Worm (Caenorhabditis elegans) whole organism, L2 larva: Measurements from ENCODE around the gene ptp-1.
A peak's percentile ranks its signal among the peaks of the same experiment; 100 is the strongest.

ENCODE experiments used
- C34F6.9 ChIP-seq: fragments of 150-350 bp; optimal IDR thresholded peaks from 2 replicates; lab custom pipeline; 2014; ENCODE audit warnings: missing biosample characterization, missing genetic modification characterization
- F13H6.1 ChIP-seq: sonication (generic microtip); optimal IDR thresholded peaks from 2 replicates; lab custom pipeline; 2016; ENCODE audit warnings: missing genetic modification characterization, missing compliant biosample characterization
- Y55F3AM.14 ChIP-seq: fragments of 200-800 bp; sonication (Bioruptor generic); optimal IDR thresholded peaks from 2 replicates; lab custom pipeline; 2018; ENCODE audit warnings: mild to moderate bottlenecking, missing genetic modification characterization, missing compliant biosample characterization
- ZK546.5 ChIP-seq: sonication (generic microtip); optimal IDR thresholded peaks from 2 replicates; lab custom pipeline; 2017; ENCODE audit warnings: missing biosample characterization, missing genetic modification characterization
- alr-1 ChIP-seq: fragments of 150-350 bp; optimal IDR thresholded peaks from 2 replicates; lab custom pipeline; 2014; ENCODE audit warnings: missing biosample characterization, missing genetic modification characterization
- aly-2 ChIP-seq: fragments of 150-350 bp; optimal IDR thresholded peaks from 2 replicates; lab custom pipeline; 2014; ENCODE audit warnings: missing biosample characterization, missing genetic modification characterization
- ama-1 ChIP-seq: fragments of 150-350 bp; optimal IDR thresholded peaks from 2 replicates; lab custom pipeline; 2018; ENCODE audit warnings: inconsistent platforms
- blmp-1 ChIP-seq: sonication (generic microtip); optimal IDR thresholded peaks from 2 replicates; lab custom pipeline; 2017; ENCODE audit warnings: missing genetic modification characterization, mild to moderate bottlenecking, missing compliant biosample characterization, antibody characterized with exemption, moderate library complexity; ENCODE audit not compliant: insufficient read depth
- ceh-16 ChIP-seq: fragments of 150-350 bp; optimal IDR thresholded peaks from 2 replicates; lab custom pipeline; 2014; ENCODE audit warnings: missing biosample characterization, missing genetic modification characterization
- ceh-82 ChIP-seq: fragments of 150-350 bp; optimal IDR thresholded peaks from 2 replicates; lab custom pipeline; 2014; ENCODE audit warnings: missing biosample characterization, missing genetic modification characterization
- crh-2 ChIP-seq: sonication (generic microtip); optimal IDR thresholded peaks from 2 replicates; lab custom pipeline; 2017; ENCODE audit warnings: missing biosample characterization, missing genetic modification characterization
- elt-1 ChIP-seq: fragments of 150-350 bp; optimal IDR thresholded peaks from 2 replicates; lab custom pipeline; 2014; ENCODE audit warnings: missing biosample characterization, missing genetic modification characterization
- elt-3 ChIP-seq: sonication (generic microtip); optimal IDR thresholded peaks from 2 replicates; lab custom pipeline; 2017; ENCODE audit warnings: missing biosample characterization, missing genetic modification characterization
- fos-1 ChIP-seq: fragments of 150-350 bp; optimal IDR thresholded peaks from 2 replicates; lab custom pipeline; 2014; ENCODE audit warnings: missing biosample characterization, missing genetic modification characterization
- lin-11 ChIP-seq: fragments of 150-350 bp; sonication (generic microtip); optimal IDR thresholded peaks from 2 replicates; lab custom pipeline; 2014; ENCODE audit warnings: missing biosample characterization, missing genetic modification characterization, inconsistent platforms, mixed read lengths
- lin-13 ChIP-seq: fragments of 150-350 bp; optimal IDR thresholded peaks from 2 replicates; lab custom pipeline; 2014; ENCODE audit warnings: missing biosample characterization, missing genetic modification reagents, missing genetic modification characterization
- lsy-2 ChIP-seq, 2 experiments: fragments of 150-350 bp in 1 of 2; sonication (generic microtip) in 1 of 2; optimal IDR thresholded peaks; 2 replicates each; lab custom pipeline; 2014 to 2017; ENCODE audit warnings: missing biosample characterization in 2 of 2, missing genetic modification characterization in 2 of 2
- mab-5 ChIP-seq: fragments of 150-350 bp; optimal IDR thresholded peaks from 2 replicates; lab custom pipeline; 2014; ENCODE audit warnings: missing biosample characterization, missing genetic modification characterization
- nhr-10 ChIP-seq: sonication (generic microtip); optimal IDR thresholded peaks from 2 replicates; lab custom pipeline; 2017; ENCODE audit warnings: missing biosample characterization, missing genetic modification characterization
- nhr-11 ChIP-seq: fragments of 150-350 bp; optimal IDR thresholded peaks from 2 replicates; lab custom pipeline; 2014; ENCODE audit warnings: missing biosample characterization, missing genetic modification characterization
- nhr-12 ChIP-seq: fragments of 150-350 bp; optimal IDR thresholded peaks from 2 replicates; lab custom pipeline; 2014; ENCODE audit warnings: missing biosample characterization, missing genetic modification characterization
- nhr-129 ChIP-seq: fragments of 150-350 bp; optimal IDR thresholded peaks from 2 replicates; lab custom pipeline; 2014; ENCODE audit warnings: missing biosample characterization, missing genetic modification characterization
- nhr-21 ChIP-seq: fragments of 150-350 bp; optimal IDR thresholded peaks from 2 replicates; lab custom pipeline; 2014; ENCODE audit warnings: missing biosample characterization, missing genetic modification characterization
- nhr-237 ChIP-seq: fragments of 150-350 bp; optimal IDR thresholded peaks from 2 replicates; lab custom pipeline; 2014; ENCODE audit warnings: missing biosample characterization, missing genetic modification characterization
- nhr-25 ChIP-seq: fragments of 150-350 bp; sonication (generic microtip); optimal IDR thresholded peaks from 3 replicates; lab custom pipeline; 2014; ENCODE audit warnings: missing biosample characterization, missing genetic modification characterization
- nhr-6 ChIP-seq: fragments of 150-350 bp; optimal IDR thresholded peaks from 2 replicates; lab custom pipeline; 2014; ENCODE audit warnings: missing biosample characterization, missing genetic modification characterization
- nhr-77 ChIP-seq: fragments of 150-350 bp; optimal IDR thresholded peaks from 2 replicates; lab custom pipeline; 2014; ENCODE audit warnings: missing biosample characterization, missing genetic modification characterization
- peb-1 ChIP-seq: fragments of 150-350 bp; optimal IDR thresholded peaks from 2 replicates; lab custom pipeline; 2014; ENCODE audit warnings: missing biosample characterization, missing genetic modification characterization
- sem-4 ChIP-seq: fragments of 150-350 bp; optimal IDR thresholded peaks from 2 replicates; lab custom pipeline; 2014; ENCODE audit warnings: missing biosample characterization, missing genetic modification reagents, missing genetic modification characterization
- sma-3 ChIP-seq: sonication (generic microtip); optimal IDR thresholded peaks from 2 replicates; lab custom pipeline; 2016; ENCODE audit warnings: missing genetic modification reagents, missing genetic modification characterization, missing compliant biosample characterization
- sma-9 ChIP-seq, 2 experiments: fragments of 150-350 bp in 1 of 2; sonication (generic microtip) in 1 of 2; optimal IDR thresholded peaks; 2 replicates each; lab custom pipeline; 2014 to 2016; ENCODE audit warnings: missing genetic modification characterization in 2 of 2, mild to moderate bottlenecking in 1 of 2, missing biosample characterization in 1 of 2, missing compliant biosample characterization in 1 of 2, missing genetic modification reagents in 1 of 2, moderate library complexity in 1 of 2
- unc-39 ChIP-seq: fragments of 150-350 bp; optimal IDR thresholded peaks from 2 replicates; lab custom pipeline; 2014; ENCODE audit warnings: missing biosample characterization, missing genetic modification characterization
- unc-55 ChIP-seq: fragments of 150-350 bp; sonication (generic microtip); optimal IDR thresholded peaks from 3 replicates; lab custom pipeline; 2014; ENCODE audit warnings: missing biosample characterization, missing genetic modification reagents, missing genetic modification characterization
- unc-62 ChIP-seq: fragments of 150-350 bp; optimal IDR thresholded peaks from 2 replicates; lab custom pipeline; 2014; ENCODE audit warnings: missing biosample characterization, missing genetic modification reagents, missing genetic modification characterization
- ztf-1 ChIP-seq: fragments of 200-800 bp; sonication (Bioruptor generic); conservative IDR thresholded peaks from 2 replicates; pipeline ENCODE4 v1.3.6; 2022; ENCODE audit warnings: missing genetic modification characterization, missing compliant biosample characterization
- ztf-11 ChIP-seq: sonication (generic microtip); optimal IDR thresholded peaks from 2 replicates; lab custom pipeline; 2017; ENCODE audit warnings: missing biosample characterization, missing genetic modification characterization
- ztf-4 ChIP-seq: fragments of 150-350 bp; optimal IDR thresholded peaks from 2 replicates; lab custom pipeline; 2014; ENCODE audit warnings: missing biosample characterization, missing genetic modification characterization

Gene ptp-1

DNA sequence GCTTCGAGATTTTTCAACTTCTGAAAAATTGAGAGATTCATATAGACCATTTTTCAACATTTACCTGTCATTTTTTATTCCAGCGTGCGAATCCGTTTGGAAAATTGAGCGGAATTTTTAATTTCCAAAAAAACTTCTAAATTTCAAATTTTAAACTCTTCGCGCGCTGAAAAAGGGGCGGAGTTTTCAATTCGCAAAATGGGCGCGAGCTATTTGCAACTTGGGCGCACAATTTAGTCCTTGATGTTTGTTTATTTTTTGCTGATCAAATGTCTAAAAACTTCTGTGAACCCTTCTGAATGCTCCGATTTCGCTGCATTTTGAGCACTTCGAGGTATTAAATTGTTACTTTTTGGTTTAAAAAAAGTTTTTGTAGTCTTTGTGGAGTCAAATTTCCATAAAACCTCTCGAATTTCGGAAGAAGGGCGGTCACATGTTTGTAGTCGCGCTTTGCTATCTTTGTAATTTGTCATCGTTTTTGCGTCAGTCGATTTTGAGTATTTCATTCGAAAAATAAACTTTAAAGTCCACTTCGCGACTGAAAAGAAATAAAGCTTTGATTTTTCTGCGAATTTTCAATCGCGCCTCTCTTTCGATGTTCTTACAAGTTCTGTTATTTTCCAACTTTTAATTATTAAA, 60.3 kb downstream of the ptp-1 start, which contains the start of the genes madf-8 and gsr-1 (continued):
- no peak for TF ChIP-seq unc-39
- no peak for TF ChIP-seq unc-62 (GFP tag; lab: Kevin White, UChicago)
- TF ChIP-seq F13H6.1 (tag; lab: Kevin White, UChicago): peak; percentile 18

DNA sequence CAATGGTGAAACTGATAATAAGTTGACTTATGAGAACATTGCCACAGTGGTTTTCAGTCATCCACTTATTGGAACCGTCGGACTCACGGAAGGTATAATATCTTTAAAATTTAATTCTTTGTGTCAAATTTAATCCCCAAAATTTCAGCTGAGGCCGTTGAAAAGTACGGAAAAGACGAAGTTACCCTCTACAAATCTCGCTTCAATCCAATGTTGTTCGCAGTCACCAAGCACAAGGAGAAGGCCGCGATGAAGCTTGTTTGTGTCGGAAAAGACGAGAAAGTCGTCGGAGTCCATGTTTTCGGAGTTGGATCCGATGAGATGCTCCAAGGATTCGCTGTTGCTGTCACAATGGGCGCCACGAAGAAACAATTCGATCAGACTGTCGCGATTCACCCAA, 61.9 kb downstream of the ptp-1 start:
- TF ChIP-seq sma-9 (GFP tag; optimal IDR thresholded peaks at IDR 0.05; lab: Kevin White, UChicago): no peak
- TF ChIP-seq sma-9 (tag; optimal IDR thresholded peaks at IDR 0.05; lab: Kevin White, UChicago): no peak
- no peak for TF ChIP-seq blmp-1 (tag; lab: Kevin White, UChicago)
- no peak for TF ChIP-seq ztf-4 (tag; lab: Kevin White, UChicago)
- TF ChIP-seq nhr-6: no peak
- TF ChIP-seq ztf-11 (tag; lab: Kevin White, UChicago): no peak
- no peak for TF ChIP-seq nhr-25
- TF ChIP-seq fos-1: no peak
- no peak for TF ChIP-seq nhr-11
- no peak for TF ChIP-seq nhr-237 (tag; lab: Kevin White, UChicago)
- no peak for TF ChIP-seq ama-1 (lab: Kevin White, UChicago)
- TF ChIP-seq lin-13 (GFP tag; lab: Kevin White, UChicago): no peak
- no peak for TF ChIP-seq nhr-21 (tag; lab: Kevin White, UChicago)
- no peak for TF ChIP-seq sma-3 (GFP tag; lab: Kevin White, UChicago)
- TF ChIP-seq lin-11: no peak
- TF ChIP-seq nhr-129 (tag; lab: Kevin White, UChicago): no peak
- no peak for TF ChIP-seq unc-39

DNA sequence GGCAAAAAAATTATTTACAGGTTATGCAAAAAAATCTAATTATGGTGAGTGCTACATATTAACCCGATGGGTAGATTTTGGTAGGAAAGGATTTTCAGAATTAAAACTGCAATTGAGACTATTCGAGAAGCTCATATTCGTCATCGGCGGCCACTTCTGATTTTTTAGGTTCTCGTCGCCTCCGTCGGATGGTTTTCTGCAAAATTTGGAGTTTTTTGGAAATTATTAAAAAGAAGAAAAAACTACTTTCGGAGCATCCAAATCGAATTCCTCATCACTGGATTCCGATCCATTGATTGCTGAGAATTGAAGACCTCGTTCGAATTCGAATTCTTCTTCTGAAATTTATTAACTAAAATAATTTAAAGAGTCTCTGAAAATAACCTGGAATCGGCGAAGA, 62.4 kb downstream of the ptp-1 start:
- TF ChIP-seq nhr-77 (tag; lab: Kevin White, UChicago): no peak
- no peak for TF ChIP-seq nhr-25
- TF ChIP-seq ztf-1 (GFP tag; lab: Robert Waterston, UW): no peak
- no peak for TF ChIP-seq elt-3 (tag; lab: Kevin White, UChicago)
- no peak for TF ChIP-seq nhr-21 (tag; lab: Kevin White, UChicago)
- no peak for TF ChIP-seq Y55F3AM.14 (GFP tag; lab: Kevin White, UChicago)
- no peak for TF ChIP-seq crh-2 (tag; lab: Kevin White, UChicago)
- TF ChIP-seq sem-4 (tag; lab: Kevin White, UChicago): no peak
- TF ChIP-seq C34F6.9 (tag; lab: Kevin White, UChicago): no peak
- TF ChIP-seq peb-1: no peak
- TF ChIP-seq unc-55 (GFP tag; lab: Kevin White, UChicago): no peak
- TF ChIP-seq alr-1 (tag; lab: Kevin White, UChicago): no peak
- no peak for TF ChIP-seq nhr-12 (tag; lab: Kevin White, UChicago)
- no peak for TF ChIP-seq ama-1 (lab: Kevin White, UChicago)
- no peak for TF ChIP-seq fos-1
- TF ChIP-seq unc-62 (GFP tag; lab: Kevin White, UChicago): no peak
- TF ChIP-seq aly-2 (tag; lab: Kevin White, UChicago): no peak
- no peak for TF ChIP-seq sma-3 (GFP tag; lab: Kevin White, UChicago)
- no peak for TF ChIP-seq elt-1 (tag; lab: Kevin White, UChicago)

DNA sequence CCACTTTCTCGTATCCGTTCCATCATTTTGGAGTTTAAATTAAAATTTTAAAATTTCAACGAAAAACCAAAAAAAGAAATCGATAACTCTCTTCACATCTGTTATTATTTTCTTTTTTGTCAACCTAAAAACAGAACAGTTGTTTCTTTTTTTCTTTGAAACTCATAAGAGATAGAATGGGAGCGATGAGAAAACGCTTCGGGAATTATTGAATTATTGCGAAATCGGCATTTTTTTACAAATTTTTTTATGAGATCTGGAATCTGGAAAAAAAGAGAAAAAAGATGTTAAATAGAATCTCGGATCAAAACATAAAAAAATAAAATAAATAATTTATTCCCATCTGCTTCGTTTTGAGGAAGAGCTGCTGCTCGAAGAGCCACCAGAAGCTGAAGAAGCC, 67.0 kb downstream of the ptp-1 start, which contains the start of gene C46F11.5:
C46F11.5 (minus strand) TSS at position 128 of the 400 bp plus-strand sequence.
- TF ChIP-seq ceh-16: no peak
- TF ChIP-seq lin-11: no peak
- TF ChIP-seq C34F6.9 (tag; lab: Kevin White, UChicago): peak; percentile 6
- no peak for TF ChIP-seq ztf-1 (GFP tag; lab: Robert Waterston, UW)
- no peak for TF ChIP-seq nhr-129 (tag; lab: Kevin White, UChicago)
- no peak for TF ChIP-seq ceh-82 (tag; lab: Kevin White, UChicago)
- no peak for TF ChIP-seq nhr-10
- TF ChIP-seq mab-5: no peak
- no peak for TF ChIP-seq nhr-77 (tag; lab: Kevin White, UChicago)
- TF ChIP-seq unc-39: no peak
- TF ChIP-seq nhr-21 (tag; lab: Kevin White, UChicago): peak; percentile 7
- TF ChIP-seq lin-13 (GFP tag; lab: Kevin White, UChicago): no peak
- peak in 1 of 2 experiments; percentile 1 for TF ChIP-seq lsy-2 (tag; optimal IDR thresholded peaks at IDR 0.05; lab: Kevin White, UChicago)
- TF ChIP-seq nhr-11: no peak
- TF ChIP-seq ZK546.5 (tag; lab: Kevin White, UChicago): no peak
- no peak for TF ChIP-seq F13H6.1 (tag; lab: Kevin White, UChicago)
